Worm (Caenorhabditis elegans) whole organism, early embryonic: ENCODE measurements around the gene T10C6.6.

Source experiments
- B0310.2 ChIP-seq: sonication (generic microtip); optimal IDR thresholded peaks from 2 replicates; lab custom pipeline; 2016; ENCODE audit warnings: mild to moderate bottlenecking, missing genetic modification characterization, missing compliant biosample characterization
- F13C5.2 ChIP-seq: sonication (generic microtip); optimal IDR thresholded peaks from 2 replicates; lab custom pipeline; 2017; ENCODE audit warnings: mild to moderate bottlenecking, missing genetic modification characterization, inconsistent platforms, missing compliant biosample characterization
- aly-1 ChIP-seq: sonication (generic microtip); optimal IDR thresholded peaks from 2 replicates; lab custom pipeline; 2016; ENCODE audit warnings: missing genetic modification characterization, missing compliant biosample characterization
- ama-1 ChIP-seq: fragments of 150-350 bp; optimal IDR thresholded peaks from 2 replicates; lab custom pipeline; 2014
- ceh-13 ChIP-seq: fragments of 200-800 bp; sonication (Bioruptor generic); optimal IDR thresholded peaks from 2 replicates; lab custom pipeline; 2018; ENCODE audit warnings: mild to moderate bottlenecking, missing genetic modification characterization, missing compliant biosample characterization
- ceh-36 ChIP-seq: sonication (generic microtip); optimal IDR thresholded peaks from 2 replicates; lab custom pipeline; 2016; ENCODE audit warnings: missing genetic modification characterization, inconsistent platforms, missing compliant biosample characterization
- ets-7 ChIP-seq: sonication (generic microtip); optimal IDR thresholded peaks from 2 replicates; lab custom pipeline; 2016; ENCODE audit warnings: missing genotype, missing genetic modification characterization, missing compliant biosample characterization
- flt-1 ChIP-seq: fragments of 200-800 bp; sonication (Bioruptor generic); IDR thresholded peaks from 2 replicates; pipeline ENCODE4 v1.3.6; 2022; ENCODE audit warnings: missing genetic modification characterization, missing compliant biosample characterization
- hmbx-1 ChIP-seq: sonication (generic microtip); optimal IDR thresholded peaks from 2 replicates; lab custom pipeline; 2016; ENCODE audit warnings: mild to moderate bottlenecking, missing genetic modification characterization, missing compliant biosample characterization
- hmg-4 ChIP-seq: fragments of 200-800 bp; sonication (Bioruptor generic); optimal IDR thresholded peaks from 2 replicates; lab custom pipeline; 2018; ENCODE audit warnings: mild to moderate bottlenecking, missing genetic modification characterization, missing compliant biosample characterization
- hnd-1 ChIP-seq: sonication (generic microtip); optimal IDR thresholded peaks from 2 replicates; lab custom pipeline; 2016; ENCODE audit warnings: missing genetic modification characterization, missing compliant biosample characterization
- pes-1 ChIP-seq: fragments of 200-800 bp; sonication (Bioruptor generic); IDR thresholded peaks from 2 replicates; pipeline ENCODE4 v1.3.6; 2022; ENCODE audit warnings: missing genetic modification reagents, missing genetic modification characterization, missing compliant biosample characterization
- scrt-1 ChIP-seq: fragments of 200-800 bp; sonication (Bioruptor generic); IDR thresholded peaks from 2 replicates; pipeline ENCODE4 v1.3.6; 2022; ENCODE audit warnings: missing genetic modification characterization, missing compliant biosample characterization
- tra-4 ChIP-seq: sonication (generic microtip); optimal IDR thresholded peaks from 2 replicates; lab custom pipeline; 2017; ENCODE audit warnings: missing genetic modification characterization, missing compliant biosample characterization

ce11 chrV:15996655-15997186, 27.4 kb upstream of the T10C6.6 start, which contains the start of the genes C06C6.9 and C06C6.8:
- TF ChIP-seq scrt-1 (no peak), hnd-1 (no peak), ama-1 (lab: Kevin White, UChicago) (no peak), hmbx-1 (tag; lab: Kevin White, UChicago) (no peak), aly-1 (tag; lab: Kevin White, UChicago) (no peak), hmg-4 (GFP tag; lab: Kevin White, UChicago) (no peak), tra-4 (tag; lab: Kevin White, UChicago) (no peak), flt-1 (GFP tag; lab: Robert Waterston, UW) (no peak), ceh-36 (tag; lab: Kevin White, UChicago) (no peak), ceh-13 (no peak), ets-7 (tag; lab: Kevin White, UChicago) (no peak), B0310.2 (tag; lab: Kevin White, UChicago) (no peak), F13C5.2 (tag; lab: Kevin White, UChicago) (no peak), pes-1 (no peak)
